Worm (Caenorhabditis elegans): ENCODE results near the gene B0304.4.

DNA sequence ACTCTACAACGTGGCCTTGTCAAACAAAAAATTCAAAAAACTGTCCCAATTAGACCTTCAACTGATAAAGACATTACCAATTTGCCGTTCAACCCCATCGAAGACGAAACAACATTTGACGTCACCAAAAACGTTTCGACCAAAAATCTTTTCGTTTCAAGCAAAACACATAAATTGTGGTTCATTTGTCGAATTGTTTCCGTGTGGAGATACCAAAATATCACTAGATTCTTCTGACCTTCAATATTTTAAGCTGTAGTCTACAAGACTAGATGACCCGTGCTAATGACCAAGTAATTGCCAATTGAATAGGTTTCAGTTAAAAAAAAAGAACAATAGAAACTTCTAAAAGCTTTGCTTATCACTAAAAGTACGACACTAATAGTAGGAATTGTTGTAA lies 25.4 kb upstream of the B0304.4 start:
- TF ChIP-seq nhr-11 (tag; optimal IDR thresholded peaks at IDR 0.05): no peak
- TF ChIP-seq sma-9 (GFP tag; optimal IDR thresholded peaks at IDR 0.05): no peak
- TF ChIP-seq sma-9 (tag; optimal IDR thresholded peaks at IDR 0.05): no peak
- no peak for TF ChIP-seq ztf-1 (GFP tag; conservative IDR thresholded peaks at IDR 0.05)
- peak; percentile 6 for TF ChIP-seq blmp-1 (tag; optimal IDR thresholded peaks at IDR 0.05; ENCODE audit: insufficient read depth)
- TF ChIP-seq lsy-2 (tag; optimal IDR thresholded peaks at IDR 0.05): no peak
- TF ChIP-seq nhr-77 (tag; optimal IDR thresholded peaks at IDR 0.05): no peak
- TF ChIP-seq ceh-82 (tag; optimal IDR thresholded peaks at IDR 0.05): no peak
- no peak for TF ChIP-seq aly-2 (tag; optimal IDR thresholded peaks at IDR 0.05)
